Fruit fly (Drosophila melanogaster) whole organism, embryonic: ENCODE measurements around the gene CG10365.

Experiments
- Atf3 ChIP-seq: fragments of 200-800 bp; sonication (Bioruptor generic); optimal IDR thresholded peaks from 3 replicates; lab custom pipeline; 2016; ENCODE audit warnings: missing biosample characterization, missing genetic modification characterization
- CG10274 ChIP-seq: fragments of 200-800 bp; sonication (Bioruptor generic); optimal IDR thresholded peaks from 3 replicates; lab custom pipeline; 2017; ENCODE audit warnings: missing biosample characterization, mild to moderate bottlenecking, missing genetic modification characterization
- CG10431 ChIP-seq: fragments of 200-800 bp; sonication (Bioruptor generic); optimal IDR thresholded peaks from 3 replicates; lab custom pipeline; 2018; ENCODE audit warnings: missing biosample characterization, mild to moderate bottlenecking, missing genetic modification characterization
- CG11696 ChIP-seq: fragments of 200-800 bp; sonication (Bioruptor generic); IDR thresholded peaks from 2 replicates; pipeline ENCODE4 v1.3.6; 2022; ENCODE audit warnings: missing biosample characterization, missing genetic modification characterization
- CG12155 ChIP-seq: fragments of 200-800 bp; sonication (Bioruptor generic); optimal IDR thresholded peaks from 3 replicates; lab custom pipeline; 2016; ENCODE audit warnings: missing biosample characterization, missing genetic modification characterization
- CG12299 ChIP-seq: fragments of 200-800 bp; sonication (Bioruptor generic); optimal IDR thresholded peaks from 2 replicates; lab custom pipeline; 2018; ENCODE audit warnings: missing biosample characterization, mild to moderate bottlenecking, missing genetic modification characterization
- CG12391 ChIP-seq: fragments of 200-800 bp; sonication (Bioruptor generic); optimal IDR thresholded peaks from 3 replicates; lab custom pipeline; 2018; ENCODE audit warnings: missing biosample characterization, mild to moderate bottlenecking, missing genetic modification characterization, moderate library complexity
- CG12942 ChIP-seq: fragments of 200-800 bp; sonication (Bioruptor generic); optimal IDR thresholded peaks from 3 replicates; lab custom pipeline; 2016; ENCODE audit warnings: missing biosample characterization, missing genetic modification characterization
- CG13424 ChIP-seq: fragments of 200-800 bp; sonication (Bioruptor generic); optimal IDR thresholded peaks from 2 replicates; lab custom pipeline; 2019; ENCODE audit warnings: missing biosample characterization, mild to moderate bottlenecking, missing genetic modification characterization, moderate library complexity
- CG14014 ChIP-seq: fragments of 200-800 bp; sonication (Bioruptor generic); IDR thresholded peaks from 2 replicates; pipeline ENCODE4 v1.3.6; 2022; ENCODE audit warnings: missing biosample characterization, missing genetic modification characterization
- CG18011 ChIP-seq: fragments of 200-800 bp; sonication (Bioruptor generic); optimal IDR thresholded peaks from 2 replicates; lab custom pipeline; 2017; ENCODE audit warnings: missing biosample characterization, missing genetic modification characterization, mild to moderate bottlenecking, moderate library complexity, missing genotype
- CG3065 ChIP-seq: fragments of 200-800 bp; sonication (Bioruptor generic); optimal IDR thresholded peaks from 2 replicates; lab custom pipeline; 2016; ENCODE audit warnings: missing biosample characterization, missing genetic modification characterization
- CG34224 ChIP-seq: fragments of 200-800 bp; sonication (Bioruptor generic); IDR thresholded peaks from 3 replicates; pipeline ENCODE4 v1.3.6; 2022; ENCODE audit warnings: missing biosample characterization, missing genetic modification characterization; ENCODE audit not compliant: partially characterized antibody
- CG3847 ChIP-seq: fragments of 200-800 bp; sonication (Bioruptor generic); IDR thresholded peaks from 2 replicates; pipeline ENCODE4 v1.3.6; 2022; ENCODE audit warnings: missing biosample characterization, missing genetic modification characterization
- CG42726 ChIP-seq: fragments of 200-800 bp; sonication (Bioruptor generic); IDR thresholded peaks from 2 replicates; pipeline ENCODE4 v1.3.6; 2022; ENCODE audit warnings: missing biosample characterization, missing genetic modification characterization; ENCODE audit not compliant: partially characterized antibody
- CG6175 ChIP-seq: fragments of 200-800 bp; sonication (Bioruptor generic); IDR thresholded peaks from 3 replicates; pipeline ENCODE4 v1.3.6; 2022; ENCODE audit warnings: missing biosample characterization, missing genetic modification characterization
- CG6654 ChIP-seq: fragments of 200-800 bp; sonication (Bioruptor generic); optimal IDR thresholded peaks from 2 replicates; lab custom pipeline; 2017; ENCODE audit warnings: missing biosample characterization, mild to moderate bottlenecking, missing genetic modification characterization
- CG6854 ChIP-seq: fragments of 200-800 bp; sonication (Bioruptor generic); optimal IDR thresholded peaks from 3 replicates; lab custom pipeline; 2017; ENCODE audit warnings: missing biosample characterization, mild to moderate bottlenecking, missing genetic modification characterization
- CG8924 ChIP-seq: fragments of 200-800 bp; optimal IDR thresholded peaks from 3 replicates; lab custom pipeline; 2019; ENCODE audit warnings: missing biosample characterization, mild to moderate bottlenecking, missing genetic modification characterization, moderate library complexity
- CG9609 ChIP-seq: fragments of 200-800 bp; sonication (Bioruptor generic); optimal IDR thresholded peaks from 3 replicates; lab custom pipeline; 2016; ENCODE audit warnings: missing biosample characterization, missing genetic modification characterization
- CHES-1-like ChIP-seq: fragments of 200-800 bp; sonication (Bioruptor generic); optimal IDR thresholded peaks from 2 replicates; lab custom pipeline; 2016; ENCODE audit warnings: missing biosample characterization, missing genetic modification characterization
- D19B ChIP-seq: fragments of 200-800 bp; sonication (Bioruptor generic); optimal IDR thresholded peaks from 2 replicates; lab custom pipeline; 2017; ENCODE audit warnings: missing biosample characterization, mild to moderate bottlenecking, missing genetic modification characterization
- Dek ChIP-seq: fragments of 200-800 bp; sonication (Bioruptor generic); optimal IDR thresholded peaks from 3 replicates; lab custom pipeline; 2019; ENCODE audit warnings: missing biosample characterization, mild to moderate bottlenecking, missing genetic modification characterization, moderate library complexity
- HLH3B ChIP-seq: fragments of 200-800 bp; sonication (Bioruptor generic); IDR thresholded peaks from 2 replicates; pipeline ENCODE4 v1.3.6; 2022; ENCODE audit warnings: missing biosample characterization, missing genetic modification characterization
- HLH54F ChIP-seq: fragments of 200-800 bp; sonication (Bioruptor generic); optimal IDR thresholded peaks from 3 replicates; lab custom pipeline; 2016; ENCODE audit warnings: missing biosample characterization, missing genetic modification characterization
- HLHmδ ChIP-seq: fragments of 200-800 bp; sonication (Bioruptor generic); optimal IDR thresholded peaks from 2 replicates; lab custom pipeline; 2018; ENCODE audit warnings: missing biosample characterization, mild to moderate bottlenecking, missing genetic modification characterization, moderate library complexity
- Lpt ChIP-seq: fragments of >200 bp; optimal IDR thresholded peaks from 2 replicates; lab custom pipeline; 2018; ENCODE audit warnings: missing biosample characterization, missing genetic modification characterization
- NfI ChIP-seq: fragments of 200-800 bp; sonication (Bioruptor generic); optimal IDR thresholded peaks from 3 replicates; lab custom pipeline; 2018; ENCODE audit warnings: missing biosample characterization, mild to moderate bottlenecking, missing genetic modification characterization, moderate library complexity
- TFAM ChIP-seq: fragments of 200-800 bp; sonication (Bioruptor generic); optimal IDR thresholded peaks from 2 replicates; lab custom pipeline; 2017; ENCODE audit warnings: missing biosample characterization, missing genetic modification characterization, inconsistent platforms
- bcd ChIP-seq: fragments of 200-800 bp; sonication (Bioruptor generic); optimal IDR thresholded peaks from 2 replicates; lab custom pipeline; 2017; ENCODE audit warnings: missing biosample characterization, mild to moderate bottlenecking, missing genetic modification characterization
- btn ChIP-seq: fragments of 200-800 bp; sonication (Bioruptor generic); optimal IDR thresholded peaks from 2 replicates; lab custom pipeline; 2016; ENCODE audit warnings: missing biosample characterization, missing genetic modification characterization
- chinmo ChIP-seq: fragments of 200-800 bp; sonication (Bioruptor generic); IDR thresholded peaks from 4 replicates; pipeline ENCODE4 v1.3.6; 2022; ENCODE audit warnings: missing biosample characterization, missing genetic modification characterization; ENCODE audit not compliant: partially characterized antibody
- corto ChIP-seq: fragments of 200-800 bp; sonication (Bioruptor generic); optimal IDR thresholded peaks from 2 replicates; lab custom pipeline; 2016; ENCODE audit warnings: missing biosample characterization, mild to moderate bottlenecking, missing genetic modification characterization, moderate library complexity
- en ChIP-seq: fragments of 200-800 bp; sonication (Bioruptor generic); optimal IDR thresholded peaks from 2 replicates; lab custom pipeline; 2016; ENCODE audit warnings: missing biosample characterization, missing genetic modification characterization
- exex ChIP-seq: fragments of 200-800 bp; sonication (Bioruptor generic); optimal IDR thresholded peaks from 4 replicates; lab custom pipeline; 2018; ENCODE audit warnings: missing biosample characterization, mild to moderate bottlenecking, missing genetic modification characterization, moderate library complexity
- gsb-n ChIP-seq: fragments of 200-800 bp; sonication (Bioruptor generic); optimal IDR thresholded peaks from 3 replicates; lab custom pipeline; 2018; ENCODE audit warnings: missing biosample characterization, mild to moderate bottlenecking, missing genetic modification characterization
- ham ChIP-seq: fragments of 200-800 bp; sonication (Bioruptor generic); IDR thresholded peaks from 2 replicates; pipeline ENCODE4 v1.3.6; 2022; ENCODE audit warnings: missing biosample characterization, missing genetic modification characterization
- jing ChIP-seq: fragments of 200-800 bp; sonication (Bioruptor generic); optimal IDR thresholded peaks from 2 replicates; lab custom pipeline; 2018; ENCODE audit warnings: missing biosample characterization, mild to moderate bottlenecking, missing genetic modification characterization
- nmo ChIP-seq: fragments of 200-800 bp; sonication (Bioruptor generic); optimal IDR thresholded peaks from 2 replicates; lab custom pipeline; 2018; ENCODE audit warnings: missing biosample characterization, mild to moderate bottlenecking, missing genetic modification characterization, moderate library complexity
- pan ChIP-seq, 4 experiments: fragments of >200 bp in 3 of 4; fragments of 200-800 bp in 1 of 4; sonication (Bioruptor generic) in 1 of 4; optimal IDR thresholded peaks in 3 of 4; IDR thresholded peaks in 1 of 4; 2 replicates each; pipeline versions ENCODE4 v1.3.6 to Lab custom; 2017 to 2022; ENCODE audit warnings: missing biosample characterization in 2 of 4, missing genetic modification characterization in 2 of 4, mixed read lengths in 1 of 4
- pita ChIP-seq: fragments of 200-800 bp; sonication (Bioruptor generic); optimal IDR thresholded peaks from 2 replicates; lab custom pipeline; 2017; ENCODE audit warnings: missing biosample characterization, mild to moderate bottlenecking, missing genetic modification characterization
- ranshi ChIP-seq: fragments of 200-800 bp; sonication (Bioruptor generic); IDR thresholded peaks from 2 replicates; pipeline ENCODE4 v1.3.6; 2022; ENCODE audit warnings: missing biosample characterization, missing genetic modification characterization
- ro ChIP-seq: fragments of 200-800 bp; sonication (Bioruptor generic); IDR thresholded peaks from 2 replicates; pipeline ENCODE4 v1.3.6; 2022; ENCODE audit warnings: missing biosample characterization, missing genetic modification characterization
- scrt ChIP-seq: fragments of 200-800 bp; sonication (Bioruptor generic); optimal IDR thresholded peaks from 2 replicates; lab custom pipeline; 2018; ENCODE audit warnings: missing biosample characterization, mild to moderate bottlenecking, missing genetic modification characterization, moderate library complexity
- sd ChIP-seq: fragments of 200-800 bp; sonication (Bioruptor generic); optimal IDR thresholded peaks from 3 replicates; lab custom pipeline; 2018; ENCODE audit warnings: missing biosample characterization, mild to moderate bottlenecking, missing genetic modification characterization, moderate library complexity
- sens-2 ChIP-seq: fragments of 200-800 bp; sonication (Bioruptor generic); IDR thresholded peaks from 2 replicates; pipeline ENCODE4 v1.3.6; 2022; ENCODE audit warnings: missing biosample characterization, missing genetic modification characterization
- sisA ChIP-seq: fragments of 200-800 bp; sonication (Bioruptor generic); IDR thresholded peaks from 2 replicates; pipeline ENCODE4 v1.3.6; 2022; ENCODE audit warnings: missing biosample characterization, missing genetic modification characterization
- unc-4 ChIP-seq: fragments of 200-800 bp; sonication (Bioruptor generic); IDR thresholded peaks from 2 replicates; pipeline ENCODE4 v1.3.6; 2022; ENCODE audit warnings: missing biosample characterization, missing genetic modification characterization; ENCODE audit not compliant: partially characterized antibody

Gene CG10365

DNA sequence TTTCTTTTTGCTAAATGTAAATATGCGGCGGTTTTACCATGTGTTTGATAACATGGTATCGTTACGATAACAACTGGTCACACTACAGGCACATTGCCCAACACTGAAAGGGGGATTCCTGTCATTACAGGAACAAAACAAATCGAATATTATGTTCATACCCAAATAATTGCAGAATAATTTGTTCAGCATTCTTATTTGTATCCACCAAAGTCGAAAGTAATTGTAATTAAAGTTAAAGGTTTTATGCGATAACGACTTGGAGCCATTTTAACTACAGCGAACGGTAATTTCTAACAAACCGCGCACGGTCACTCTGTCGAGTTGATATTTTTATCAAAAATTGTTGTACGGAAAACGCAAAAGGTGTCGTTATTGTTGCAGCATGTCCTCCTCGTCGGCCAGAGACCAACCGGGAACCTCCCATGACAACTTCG lies 44.3 kb downstream of the CG10365 start, which contains the start of the genes CG10214 and CG10375 (continued):
- TF ChIP-seq TFAM (GFP tag; lab: Kevin White, UChicago) (no peak), CG11696 (GFP tag; lab: Robert Waterston, UW) (no peak), ro (GFP tag; lab: Robert Waterston, UW) (no peak), CG9609 (GFP tag; lab: Kevin White, UChicago) (peak; percentile 76), CG12299 (peak; percentile 55), CG10274 (GFP tag; lab: Kevin White, UChicago) (no peak), unc-4 (GFP tag; lab: Robert Waterston, UW) (peak; percentile 58; the same call in 1 of the 2 replicates), CG12942 (peak; percentile 76), pan (optimal IDR thresholded peaks at IDR 0.05; lab: Kevin White, UChicago) (no peak), pan (GFP tag; optimal IDR thresholded peaks at IDR 0.05 in 1 of 2, IDR thresholded peaks at IDR 0.05 in 1 of 2) (peak in 1 of 2 experiments; percentile 74), Lpt (GFP tag; lab: Kevin White, UChicago) (no peak), CG6654 (GFP tag; lab: Kevin White, UChicago) (no peak), CG3065 (GFP tag; lab: Kevin White, UChicago) (peak; percentile 54), bcd (GFP tag; lab: Kevin White, UChicago) (peak; percentile 64)

DNA sequence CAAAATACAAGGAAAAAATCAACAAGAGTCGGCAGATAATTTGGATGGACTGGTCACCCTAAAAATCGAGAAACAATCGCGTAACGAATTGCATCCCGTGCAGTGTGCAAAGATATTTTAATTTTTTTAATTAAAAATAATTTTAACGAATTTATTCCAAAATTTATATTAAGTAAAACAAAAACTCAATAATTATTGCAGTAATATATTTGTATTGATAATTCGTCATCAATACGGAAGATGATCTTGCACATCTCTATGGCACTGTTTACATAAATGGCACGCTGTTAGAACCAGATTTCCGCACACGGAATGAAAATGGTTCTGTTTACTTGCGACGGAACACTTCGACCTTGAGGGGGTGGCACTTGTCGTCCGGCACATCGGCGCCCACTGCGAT lies 49.7 kb downstream of the CG10365 start, which contains the start of gene tst:
TSS of gene tst (minus strand) at position 52 of the 400 bp plus-strand sequence.
- TF ChIP-seq CG6175 (GFP tag; lab: Robert Waterston, UW), result peak; percentile 88
- TF ChIP-seq D19B (GFP tag; lab: Kevin White, UChicago), result peak; percentile 75
- TF ChIP-seq HLH3B (GFP tag; lab: Robert Waterston, UW), result peak; percentile 97
- no peak for TF ChIP-seq pita
- TF ChIP-seq ranshi, result peak; percentile 97
- peak; percentile 95 for TF ChIP-seq gsb-n (tag; lab: Kevin White, UChicago)
- TF ChIP-seq HLH54F, result peak; percentile 53
- TF ChIP-seq Atf3 (GFP tag; lab: Kevin White, UChicago), result no peak
- TF ChIP-seq jing (GFP tag; lab: Kevin White, UChicago), result peak; percentile 56
- no peak for TF ChIP-seq CG6854 (GFP tag; lab: Kevin White, UChicago)
- peak; percentile 96 for TF ChIP-seq CG14014 (GFP tag; lab: Robert Waterston, UW)
- peak; percentile 96 for TF ChIP-seq CG12391 (tag; lab: Kevin White, UChicago)
- TF ChIP-seq HLHmδ (GFP tag; lab: Kevin White, UChicago), result no peak
- peak; percentile 89 for TF ChIP-seq CG12155
- peak; percentile 97 for TF ChIP-seq sisA
- peak; percentile 92 for TF ChIP-seq CG13424 (tag; lab: Kevin White, UChicago)
- peak; percentile 93 for TF ChIP-seq CG8924 (tag; lab: Kevin White, UChicago)
- TF ChIP-seq Dek (tag; lab: Kevin White, UChicago), result peak; percentile 90
- TF ChIP-seq sens-2, result peak; percentile 67; the same call in 1 of the 2 replicates
- TF ChIP-seq btn (GFP tag; lab: Kevin White, UChicago), result no peak
- TF ChIP-seq CG42726 (GFP tag; lab: Robert Waterston, UW), result no peak
- TF ChIP-seq exex (tag; lab: Kevin White, UChicago), result peak; percentile 63
- peak; percentile 42 for TF ChIP-seq CG18011 (GFP tag; lab: Kevin White, UChicago)
- TF ChIP-seq nmo (GFP tag; lab: Kevin White, UChicago), result peak; percentile 95
- peak; percentile 79 for TF ChIP-seq ham
- peak; percentile 36 for TF ChIP-seq corto (GFP tag; lab: Kevin White, UChicago)
- TF ChIP-seq CG3847, result peak; percentile 97
- peak; percentile 1 for TF ChIP-seq CHES-1-like (GFP tag; lab: Kevin White, UChicago)
- peak; percentile 77 for TF ChIP-seq scrt (GFP tag; lab: Kevin White, UChicago)
- no peak for TF ChIP-seq en
- 0 out of 4 replicates have a peak, but pooled peaks have one; percentile 43 for TF ChIP-seq chinmo (GFP tag; lab: Robert Waterston, UW)
- no peak for TF ChIP-seq sd (tag; lab: Kevin White, UChicago)
- peak; percentile 39 for TF ChIP-seq CG10431 (GFP tag; lab: Kevin White, UChicago)
- peak; percentile 45; the same call in 1 of the 3 replicates for TF ChIP-seq CG34224 (GFP tag; lab: Robert Waterston, UW)
- TF ChIP-seq NfI (GFP tag; lab: Kevin White, UChicago), result peak; percentile 91
